Worm (Caenorhabditis elegans) whole organism, young adult: ENCODE results near the gene nhr-290.

Source experiments
- C06A6.2 ChIP-seq: fragments of 200-800 bp; sonication (Bioruptor generic); conservative IDR thresholded peaks from 2 replicates; pipeline ENCODE4 v1.3.6; 2022; ENCODE audit warnings: missing genetic modification characterization, missing compliant biosample characterization
- C17E4.6 ChIP-seq: fragments of 200-800 bp; sonication (Bioruptor generic); IDR thresholded peaks from 2 replicates; pipeline ENCODE4 v1.3.6; 2022; ENCODE audit warnings: missing genetic modification reagents, missing genetic modification characterization, missing compliant biosample characterization
- F22D6.2 ChIP-seq: sonication (generic microtip); optimal IDR thresholded peaks from 2 replicates; lab custom pipeline; 2016; ENCODE audit warnings: mild to moderate bottlenecking, missing genetic modification characterization, missing compliant biosample characterization
- F39B2.1 ChIP-seq: fragments of 200-800 bp; sonication (Bioruptor generic); IDR thresholded peaks from 2 replicates; pipeline ENCODE4 v1.3.6; 2022; ENCODE audit warnings: missing genetic modification reagents, missing genetic modification characterization, missing compliant biosample characterization
- K12H6.12 ChIP-seq: fragments of 200-800 bp; sonication (Bioruptor generic); optimal IDR thresholded peaks from 2 replicates; lab custom pipeline; 2018; ENCODE audit warnings: mild to moderate bottlenecking, missing genetic modification characterization, missing compliant biosample characterization
- T07F8.4 ChIP-seq: sonication (generic microtip); optimal IDR thresholded peaks from 2 replicates; lab custom pipeline; 2016; ENCODE audit warnings: mild to moderate bottlenecking, missing genetic modification characterization, moderate library complexity, missing compliant biosample characterization
- T26A5.8 ChIP-seq: sonication (generic microtip); optimal IDR thresholded peaks from 2 replicates; lab custom pipeline; 2016; ENCODE audit warnings: missing genetic modification characterization, missing compliant biosample characterization
- Y53F4B.3 ChIP-seq: fragments of 200-800 bp; sonication (Bioruptor generic); IDR thresholded peaks from 2 replicates; pipeline ENCODE4 v1.3.6; 2022; ENCODE audit warnings: missing genetic modification reagents, missing genetic modification characterization, missing compliant biosample characterization
- Y53G8AR.9 ChIP-seq: fragments of 200-800 bp; sonication (Bioruptor generic); conservative IDR thresholded peaks from 2 replicates; pipeline ENCODE4 v1.3.6; 2022; ENCODE audit warnings: missing genetic modification reagents, missing genetic modification characterization, missing compliant biosample characterization
- Y67H2A.10 ChIP-seq: fragments of 200-800 bp; sonication (Bioruptor generic); conservative IDR thresholded peaks from 2 replicates; pipeline ENCODE4 v1.3.6; 2022; ENCODE audit warnings: missing genetic modification reagents, missing genetic modification characterization, missing compliant biosample characterization
- Y95B8A.8 ChIP-seq: fragments of 200-800 bp; sonication (Bioruptor generic); IDR thresholded peaks from 2 replicates; pipeline ENCODE4 v1.3.6; 2022; ENCODE audit warnings: missing genetic modification reagents, missing genetic modification characterization, missing compliant biosample characterization
- akir-1 ChIP-seq: fragments of 200-800 bp; sonication (Bioruptor generic); optimal IDR thresholded peaks from 2 replicates; lab custom pipeline; 2018; ENCODE audit warnings: mild to moderate bottlenecking, missing genetic modification characterization, moderate library complexity, missing compliant biosample characterization
- ama-1 ChIP-seq, 3 experiments: fragments of 150-350 bp in 1 of 3; sonication (generic microtip) in 2 of 3; optimal IDR thresholded peaks; 2 replicates each; lab custom pipeline; 2014 to 2018; ENCODE audit warnings: missing biosample characterization in 2 of 3, missing genetic modification characterization in 2 of 3, missing genetic modification reagents in 2 of 3
- aptf-2 ChIP-seq: fragments of 200-800 bp; sonication (Bioruptor generic); conservative IDR thresholded peaks from 2 replicates; pipeline ENCODE4 v1.3.6; 2022; ENCODE audit warnings: missing genetic modification reagents, missing genetic modification characterization, missing compliant biosample characterization
- atf-7 ChIP-seq: sonication (generic microtip); optimal IDR thresholded peaks from 2 replicates; lab custom pipeline; 2017; ENCODE audit warnings: mild to moderate bottlenecking, missing genetic modification characterization, missing compliant biosample characterization
- bed-2 ChIP-seq: fragments of 200-800 bp; sonication (Bioruptor generic); IDR thresholded peaks from 2 replicates; pipeline ENCODE4 v1.3.6; 2022; ENCODE audit warnings: missing genetic modification reagents, missing genetic modification characterization, missing compliant biosample characterization
- cebp-2 ChIP-seq: fragments of 200-800 bp; sonication (Bioruptor generic); IDR thresholded peaks from 2 replicates; pipeline ENCODE4 v1.3.6; 2022; ENCODE audit warnings: missing genetic modification characterization, missing compliant biosample characterization
- ceh-79 ChIP-seq: sonication (generic microtip); optimal IDR thresholded peaks from 2 replicates; lab custom pipeline; 2017; ENCODE audit warnings: mild to moderate bottlenecking, missing genetic modification characterization, missing compliant biosample characterization
- ceh-91 ChIP-seq: fragments of 200-800 bp; sonication (Bioruptor generic); IDR thresholded peaks from 2 replicates; pipeline ENCODE4 v1.3.6; 2022; ENCODE audit warnings: missing genetic modification reagents, missing genetic modification characterization, missing compliant biosample characterization
- chd-7 ChIP-seq: sonication (generic microtip); optimal IDR thresholded peaks from 2 replicates; lab custom pipeline; 2016; ENCODE audit warnings: mild to moderate bottlenecking, missing genetic modification characterization, moderate library complexity, missing compliant biosample characterization
- dox-1 ChIP-seq: fragments of 200-800 bp; sonication (Bioruptor generic); IDR thresholded peaks from 2 replicates; pipeline ENCODE4 v1.3.6; 2022; ENCODE audit warnings: missing genetic modification reagents, missing genetic modification characterization, missing compliant biosample characterization
- dpl-1 ChIP-seq: fragments of 150-350 bp; optimal IDR thresholded peaks from 2 replicates; lab custom pipeline; 2014; ENCODE audit warnings: missing biosample characterization, missing genetic modification reagents, missing genetic modification characterization
- egl-18 ChIP-seq: fragments of 200-800 bp; sonication (Bioruptor generic); IDR thresholded peaks from 2 replicates; pipeline ENCODE4 v1.3.6; 2022; ENCODE audit warnings: missing genetic modification reagents, missing genetic modification characterization, missing compliant biosample characterization
- gei-17 ChIP-seq: fragments of 200-800 bp; sonication (Bioruptor generic); optimal IDR thresholded peaks from 2 replicates; lab custom pipeline; 2018; ENCODE audit warnings: mild to moderate bottlenecking, missing genetic modification characterization, missing compliant biosample characterization
- hlh-26 ChIP-seq: fragments of 200-800 bp; sonication (Bioruptor generic); conservative IDR thresholded peaks from 2 replicates; pipeline ENCODE4 v1.3.6; 2022; ENCODE audit warnings: missing genetic modification reagents, missing genetic modification characterization, missing compliant biosample characterization
- hrde-1 ChIP-seq: sonication (generic microtip); optimal IDR thresholded peaks from 2 replicates; lab custom pipeline; 2016; ENCODE audit warnings: missing genetic modification characterization, mild to moderate bottlenecking, missing compliant biosample characterization, moderate library complexity, missing genotype, missing genetic modification reagents, borderline replicate concordance
- hsf-1 ChIP-seq: fragments of 200-800 bp; sonication (Bioruptor generic); IDR thresholded peaks from 2 replicates; pipeline ENCODE4 v1.3.6; 2022; ENCODE audit warnings: missing genetic modification reagents, missing genetic modification characterization, missing compliant biosample characterization
- lin-26 ChIP-seq: fragments of 200-800 bp; sonication (Bioruptor generic); IDR thresholded peaks from 2 replicates; pipeline ENCODE4 v1.3.6; 2022; ENCODE audit warnings: missing genetic modification reagents, missing genetic modification characterization, missing compliant biosample characterization
- lin-35 ChIP-seq, 3 experiments: fragments of 150-350 bp in 2 of 3; sonication (generic microtip) in 1 of 3; optimal IDR thresholded peaks; 2 replicates each; lab custom pipeline; 2014 to 2018; ENCODE audit warnings: missing biosample characterization in 3 of 3, missing genetic modification characterization in 3 of 3, missing genetic modification reagents in 3 of 3
- lin-54 ChIP-seq: fragments of 200-800 bp; sonication (Bioruptor generic); optimal IDR thresholded peaks from 2 replicates; lab custom pipeline; 2018; ENCODE audit warnings: mild to moderate bottlenecking, missing genetic modification characterization, missing compliant biosample characterization
- lir-1 ChIP-seq: fragments of 200-800 bp; sonication (Bioruptor generic); conservative IDR thresholded peaks from 2 replicates; pipeline ENCODE4 v1.3.6; 2022; ENCODE audit warnings: missing genetic modification reagents, missing genetic modification characterization, missing compliant biosample characterization
- lsl-1 ChIP-seq: fragments of 200-800 bp; sonication (Bioruptor generic); optimal IDR thresholded peaks from 2 replicates; lab custom pipeline; 2018; ENCODE audit warnings: mild to moderate bottlenecking, missing genetic modification characterization, moderate library complexity, missing compliant biosample characterization
- lsy-27 ChIP-seq: sonication (generic microtip); optimal IDR thresholded peaks from 2 replicates; lab custom pipeline; 2017; ENCODE audit warnings: missing genetic modification characterization, mild to moderate bottlenecking, missing compliant biosample characterization, antibody characterized with exemption, missing genotype, borderline replicate concordance; ENCODE audit not compliant: insufficient read depth
- madf-6 ChIP-seq: fragments of 200-800 bp; sonication (Bioruptor generic); IDR thresholded peaks from 2 replicates; pipeline ENCODE4 v1.3.6; 2022; ENCODE audit warnings: missing genetic modification reagents, missing genetic modification characterization, missing compliant biosample characterization
- mcd-1 ChIP-seq: fragments of 200-800 bp; sonication (Bioruptor generic); IDR thresholded peaks from 2 replicates; pipeline ENCODE4 v1.3.6; 2022; ENCODE audit warnings: missing genetic modification reagents, missing genetic modification characterization, missing compliant biosample characterization
- mxl-1 ChIP-seq: sonication (generic microtip); optimal IDR thresholded peaks from 2 replicates; lab custom pipeline; 2016; ENCODE audit warnings: missing genetic modification characterization, missing compliant biosample characterization
- nhr-27 ChIP-seq: fragments of 200-800 bp; sonication (Bioruptor generic); optimal IDR thresholded peaks from 2 replicates; lab custom pipeline; 2018; ENCODE audit warnings: mild to moderate bottlenecking, missing genetic modification characterization, moderate library complexity, missing compliant biosample characterization
- rcor-1 ChIP-seq: fragments of 200-800 bp; sonication (Bioruptor generic); IDR thresholded peaks from 2 replicates; pipeline ENCODE4 v1.3.6; 2022; ENCODE audit warnings: missing genetic modification reagents, missing genetic modification characterization, missing compliant biosample characterization
- rpc-1 ChIP-seq, 2 experiments: fragments of 150-350 bp in 1 of 2; sonication (generic microtip) in 1 of 2; optimal IDR thresholded peaks; 2 replicates each; lab custom pipeline; 2014 to 2018; ENCODE audit warnings: missing biosample characterization in 1 of 2, missing genetic modification characterization in 1 of 2, missing genetic modification reagents in 1 of 2, missing genotype in 1 of 2
- sea-2 ChIP-seq: fragments of 200-800 bp; sonication (Bioruptor generic); IDR thresholded peaks from 2 replicates; pipeline ENCODE4 v1.3.6; 2022; ENCODE audit warnings: missing genetic modification characterization, missing compliant biosample characterization
- snpc-1.3 ChIP-seq: sonication (generic microtip); optimal IDR thresholded peaks from 2 replicates; lab custom pipeline; 2017; ENCODE audit warnings: missing genetic modification characterization, mild to moderate bottlenecking, missing compliant biosample characterization, antibody characterized with exemption, moderate library complexity, missing genotype, missing genetic modification reagents; ENCODE audit not compliant: insufficient read depth
- sptf-2 ChIP-seq: fragments of 200-800 bp; sonication (Bioruptor generic); optimal IDR thresholded peaks from 2 replicates; lab custom pipeline; 2018; ENCODE audit warnings: mild to moderate bottlenecking, missing genetic modification characterization, missing compliant biosample characterization
- tbp1 ChIP-seq: fragments of 200-800 bp; sonication (Bioruptor generic); optimal IDR thresholded peaks from 2 replicates; lab custom pipeline; 2018; ENCODE audit warnings: mild to moderate bottlenecking, missing genetic modification characterization, missing compliant biosample characterization
- unc-130 ChIP-seq: sonication (generic microtip); optimal IDR thresholded peaks from 2 replicates; lab custom pipeline; 2016; ENCODE audit warnings: missing genetic modification reagents, missing genetic modification characterization, missing compliant biosample characterization
- unc-62 ChIP-seq: fragments of 150-350 bp; optimal IDR thresholded peaks from 2 replicates; lab custom pipeline; 2014; ENCODE audit warnings: missing biosample characterization, missing genetic modification reagents, missing genetic modification characterization
- zfh-2 ChIP-seq: fragments of 200-800 bp; sonication (Bioruptor generic); conservative IDR thresholded peaks from 2 replicates; pipeline ENCODE4 v1.3.6; 2022; ENCODE audit warnings: missing genetic modification reagents, missing genetic modification characterization, missing compliant biosample characterization
- ztf-22 ChIP-seq: fragments of 200-800 bp; sonication (Bioruptor generic); optimal IDR thresholded peaks from 2 replicates; lab custom pipeline; 2018; ENCODE audit warnings: mild to moderate bottlenecking, missing genetic modification characterization, moderate library complexity, missing compliant biosample characterization

nhr-290 gene

ce11 chrV:2600543-2600942 is 26.6 kb downstream of the nhr-290 start (continued):
- TF ChIP-seq bed-2 = peak; percentile 81
- TF ChIP-seq rpc-1 (optimal IDR thresholded peaks at IDR 0.05; lab: Kevin White, UChicago) = no peak
- no peak for TF ChIP-seq rpc-1 (tag; optimal IDR thresholded peaks at IDR 0.05; lab: Kevin White, UChicago)
- TF ChIP-seq lin-26 (GFP tag; lab: Robert Waterston, UW) = peak; percentile 51; the same call in 1 of the 2 replicates
- peak; percentile 67 for TF ChIP-seq gei-17
- TF ChIP-seq tbp1 = peak; percentile 55
- TF ChIP-seq F22D6.2 = peak; percentile 37
- TF ChIP-seq ceh-79 (tag; lab: Kevin White, UChicago) = no peak
- TF ChIP-seq atf-7 = peak; percentile 48
- peak; percentile 58 to 97 (median 64) for TF ChIP-seq lin-35 (GFP tag; optimal IDR thresholded peaks at IDR 0.05; lab: Kevin White, UChicago)
- peak; percentile 29 for TF ChIP-seq lsl-1 (GFP tag; lab: Kevin White, UChicago)
- TF ChIP-seq nhr-27 = no peak
- peak; percentile 80 for TF ChIP-seq C06A6.2 (GFP tag; lab: Robert Waterston, UW)
- TF ChIP-seq lin-54 = peak; percentile 98
- 0 out of 2 replicates have a peak, but pooled peaks have one; percentile 71 for TF ChIP-seq egl-18 (GFP tag; lab: Robert Waterston, UW)
- TF ChIP-seq C17E4.6 (GFP tag; lab: Robert Waterston, UW) = peak; percentile 25; the same call in 1 of the 2 replicates
- no peak for TF ChIP-seq sea-2 (GFP tag; lab: Robert Waterston, UW)
- no peak for TF ChIP-seq unc-62 (GFP tag; lab: Kevin White, UChicago)
- peak; percentile 51 for TF ChIP-seq zfh-2 (GFP tag; lab: Robert Waterston, UW)
- TF ChIP-seq Y53G8AR.9 (GFP tag; lab: Robert Waterston, UW) = peak; percentile 88
- TF ChIP-seq aptf-2 (GFP tag; lab: Robert Waterston, UW) = peak; percentile 53; the same call in 1 of the 2 replicates
- no peak for TF ChIP-seq T26A5.8 (tag; lab: Kevin White, UChicago)
- 0 out of 2 replicates have a peak, but pooled peaks have one; percentile 58 for TF ChIP-seq cebp-2
- no peak for TF ChIP-seq lsy-27 (tag; lab: Kevin White, UChicago)
- peak; percentile 92 for TF ChIP-seq dox-1
- no peak for TF ChIP-seq sptf-2 (GFP tag; lab: Kevin White, UChicago)
- no peak for TF ChIP-seq ztf-22 (GFP tag; lab: Kevin White, UChicago)

ce11 chrV:2601817-2602216 is 27.8 kb downstream of the nhr-290 start:
- no peak for TF ChIP-seq snpc-1.3 (tag; lab: Kevin White, UChicago)
- TF ChIP-seq Y95B8A.8 (GFP tag; lab: Robert Waterston, UW) = no peak
- 0 out of 2 replicates have a peak, but pooled peaks have one; percentile 54 for TF ChIP-seq cebp-2
- TF ChIP-seq T26A5.8 (tag; lab: Kevin White, UChicago) = no peak
- no peak for TF ChIP-seq lir-1 (GFP tag; lab: Robert Waterston, UW)
- no peak for TF ChIP-seq Y53G8AR.9 (GFP tag; lab: Robert Waterston, UW)
- TF ChIP-seq F22D6.2 = no peak
- TF ChIP-seq hrde-1 (tag; lab: Kevin White, UChicago) = no peak
- peak; percentile 17 for TF ChIP-seq chd-7 (tag; lab: Kevin White, UChicago)
- no peak for TF ChIP-seq dpl-1 (GFP tag; lab: Kevin White, UChicago)
- no peak for TF ChIP-seq Y67H2A.10 (GFP tag; lab: Robert Waterston, UW)
- TF ChIP-seq hlh-26 = no peak
- TF ChIP-seq Y53F4B.3 = no peak
- no peak for TF ChIP-seq rcor-1 (GFP tag; lab: Robert Waterston, UW)
- TF ChIP-seq mxl-1 (tag; lab: Kevin White, UChicago) = no peak
- TF ChIP-seq K12H6.12 = no peak
- no peak for TF ChIP-seq ceh-79 (tag; lab: Kevin White, UChicago)
- 0 out of 2 replicates have a peak, but pooled peaks have one; percentile 38 for TF ChIP-seq mcd-1 (GFP tag; lab: Robert Waterston, UW)
- no peak for TF ChIP-seq unc-130 (GFP tag; lab: Kevin White, UChicago)
- TF ChIP-seq akir-1 (GFP tag; lab: Kevin White, UChicago) = no peak
- no peak for TF ChIP-seq hsf-1 (GFP tag; lab: Robert Waterston, UW)
- peak; percentile 36; the same call in 1 of the 2 replicates for TF ChIP-seq madf-6 (GFP tag; lab: Robert Waterston, UW)
- TF ChIP-seq ama-1 (optimal IDR thresholded peaks at IDR 0.05; lab: Kevin White, UChicago) = no peak
- no peak for TF ChIP-seq ama-1 (GFP tag; optimal IDR thresholded peaks at IDR 0.05; lab: Kevin White, UChicago)
- TF ChIP-seq F39B2.1 (GFP tag; lab: Robert Waterston, UW) = no peak
- no peak for TF ChIP-seq ceh-91
- TF ChIP-seq T07F8.4 = no peak
